Fruit fly (Drosophila melanogaster): ENCODE results near the gene RpS19a.
A peak's percentile ranks its signal among the peaks of the same experiment; 100 is the strongest.

DNA sequence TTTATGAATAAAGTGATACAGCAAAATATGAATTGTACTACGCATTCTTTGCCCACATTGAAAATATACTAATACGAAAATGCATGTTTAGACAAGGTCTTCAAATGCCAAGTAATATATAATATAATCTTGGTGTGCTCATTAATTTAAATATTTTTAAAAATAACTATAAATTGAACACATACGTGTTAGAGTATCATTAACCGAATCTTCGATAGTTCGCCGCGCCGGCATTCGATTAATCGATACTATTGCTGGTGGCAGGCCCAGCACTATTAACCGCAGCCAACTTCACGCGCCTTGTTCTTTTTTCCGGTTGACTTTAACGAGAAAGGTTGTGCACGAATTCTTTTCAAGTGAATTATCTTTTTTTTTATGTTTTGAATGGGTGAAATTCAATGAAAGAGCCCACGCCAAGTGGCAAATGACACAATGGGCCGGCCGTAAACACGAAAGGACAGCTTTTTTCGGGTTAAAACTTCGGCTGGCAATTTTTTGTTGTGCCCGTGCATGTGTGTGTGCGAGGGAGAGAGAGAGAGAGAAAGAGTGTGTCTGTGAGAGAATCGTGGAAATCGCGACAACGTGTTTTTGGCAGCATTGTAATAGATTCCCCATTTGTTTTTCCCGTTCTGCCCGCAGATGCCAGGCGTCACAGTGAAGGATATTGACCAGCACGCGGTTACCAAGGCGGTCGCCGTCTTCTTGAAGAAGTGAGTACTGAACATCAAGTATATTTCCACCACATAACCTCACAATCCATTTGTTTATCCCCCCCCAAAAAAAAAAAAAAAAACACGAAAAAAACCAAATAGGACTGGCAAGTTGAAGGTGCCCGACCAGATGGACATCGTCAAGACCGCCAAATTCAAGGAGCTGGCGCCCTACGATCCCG, at the start of gene RpS19a:
- TF ChIP-seq Ets98B (GFP tag; IDR thresholded peaks at IDR 0.05) (peak; percentile 24), EcR (GFP tag; optimal IDR thresholded peaks at IDR 0.05) (no peak), CG32121 (GFP tag; IDR thresholded peaks at IDR 0.05) (no peak), CG10348 (GFP tag; IDR thresholded peaks at IDR 0.05) (no peak)
